Worm (Caenorhabditis elegans): ENCODE measurements around the gene F07A11.1.

Gene F07A11.1

DNA sequence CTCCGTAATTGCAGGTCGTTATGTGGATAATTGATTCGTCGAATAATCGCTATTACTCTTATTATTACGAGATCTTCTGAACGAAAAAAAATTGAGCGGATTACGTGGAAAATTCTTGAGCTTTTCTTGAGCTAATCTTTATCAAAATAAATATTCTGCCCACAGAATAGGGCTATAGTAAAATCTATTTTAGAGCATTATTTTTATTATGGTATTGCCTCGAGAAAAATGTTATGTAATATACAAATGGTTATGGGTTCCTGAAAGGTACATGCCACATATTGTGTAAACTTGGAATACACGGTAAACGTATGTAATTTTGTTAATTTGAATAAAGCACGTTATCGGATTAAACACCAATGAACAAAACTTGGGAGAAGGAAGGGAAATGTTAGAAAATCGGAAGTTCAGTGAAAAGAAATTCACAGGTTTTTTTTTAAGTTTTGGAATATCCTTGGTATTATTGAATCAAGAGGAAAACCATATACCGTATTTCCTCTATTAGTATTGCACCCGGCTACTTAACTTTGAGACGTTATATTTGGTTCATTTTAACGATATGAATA is 45.3 kb upstream of the F07A11.1 start (continued):
- TF ChIP-seq lin-39 (tag; optimal IDR thresholded peaks at IDR 0.05) (peak; percentile 31), sptf-1 (tag; optimal IDR thresholded peaks at IDR 0.05) (no peak), isw-1 (GFP tag; IDR thresholded peaks at IDR 0.05) (no peak), ceh-8 (GFP tag; optimal IDR thresholded peaks at IDR 0.05) (no peak), skn-1 (tag; optimal IDR thresholded peaks at IDR 0.05) (no peak), sox-4 (tag; optimal IDR thresholded peaks at IDR 0.05) (no peak), C34B4.2 (tag; optimal IDR thresholded peaks at IDR 0.05) (no peak), aly-2 (tag; optimal IDR thresholded peaks at IDR 0.05) (peak; percentile 75), grh-1 (GFP tag; IDR thresholded peaks at IDR 0.05) (no peak), lin-15B (tag; optimal IDR thresholded peaks at IDR 0.05) (no peak), ceh-63 (GFP tag; optimal IDR thresholded peaks at IDR 0.05) (no peak), nhr-84 (tag; optimal IDR thresholded peaks at IDR 0.05) (no peak), ces-1 (GFP tag; optimal IDR thresholded peaks at IDR 0.05) (no peak), aha-1 (tag; optimal IDR thresholded peaks at IDR 0.05) (no peak), mdl-1 (tag; optimal IDR thresholded peaks at IDR 0.05) (no peak), alr-1 (tag; optimal IDR thresholded peaks at IDR 0.05; ENCODE audit: borderline replicate concordance) (no peak), xbp-1 (tag; optimal IDR thresholded peaks at IDR 0.05) (peak; percentile 9), nhr-11 (tag; optimal IDR thresholded peaks at IDR 0.05) (peak; percentile 32), fkh-8 (tag; optimal IDR thresholded peaks at IDR 0.05) (no peak), hlh-4 (tag; optimal IDR thresholded peaks at IDR 0.05) (no peak), F16B12.6 (tag; optimal IDR thresholded peaks at IDR 0.05) (no peak), ceh-90 (tag; optimal IDR thresholded peaks at IDR 0.05) (no peak), mab-9 (GFP tag; IDR thresholded peaks at IDR 0.05) (no peak), dsc-1 (tag; optimal IDR thresholded peaks at IDR 0.05) (peak; percentile 72), nhr-71 (tag; optimal IDR thresholded peaks at IDR 0.05) (peak; percentile 72), nhr-19 (GFP tag; conservative IDR thresholded peaks at IDR 0.05) (peak; percentile 28), vab-15 (tag; optimal IDR thresholded peaks at IDR 0.05) (no peak), lin-14 (GFP tag; optimal IDR thresholded peaks at IDR 0.05) (no peak), egl-13 (tag; optimal IDR thresholded peaks at IDR 0.05) (peak; percentile 40), zip-4 (GFP tag; optimal IDR thresholded peaks at IDR 0.05) (peak; percentile 24), elt-2 (tag; optimal IDR thresholded peaks at IDR 0.05) (peak; percentile 30), dpl-1 (GFP tag; optimal IDR thresholded peaks at IDR 0.05) (no peak), unc-130 (tag; optimal IDR thresholded peaks at IDR 0.05) (no peak), ztf-4 (tag; optimal IDR thresholded peaks at IDR 0.05) (peak; percentile 83), unc-62 (GFP tag; optimal IDR thresholded peaks at IDR 0.05) (no peak), nhr-90 (tag; optimal IDR thresholded peaks at IDR 0.05; ENCODE audit: poor library complexity) (peak; percentile 67), fkh-4 (tag; optimal IDR thresholded peaks at IDR 0.05; ENCODE audit: borderline replicate concordance) (no peak), nhr-28 (tag; optimal IDR thresholded peaks at IDR 0.05) (no peak), swsn-7 (tag; optimal IDR thresholded peaks at IDR 0.05) (peak; percentile 17), mef-2 (tag; optimal IDR thresholded peaks at IDR 0.05) (no peak), efl-1 (optimal IDR thresholded peaks at IDR 0.05) (peak in 1 of 2 experiments; percentile 2), efl-1 (GFP tag; optimal IDR thresholded peaks at IDR 0.05 in 1 of 2) (peak in 1 of 2 experiments; percentile 85), unc-30 (tag; optimal IDR thresholded peaks at IDR 0.05) (no peak), unc-98 (GFP tag; IDR thresholded peaks at IDR 0.05) (no peak), nhr-76 (tag; optimal IDR thresholded peaks at IDR 0.05) (no peak)

Measured in whole organism, L1 larva.